Fruit fly (Drosophila melanogaster) whole organism: ENCODE measurements around the gene CG17672.

Experiments used
- CG8478 ChIP-seq: fragments of >200 bp; optimal IDR thresholded peaks from 2 replicates; lab custom pipeline; 2018; ENCODE audit warnings: inconsistent platforms
- Dll ChIP-seq: fragments of >200 bp; optimal IDR thresholded peaks from 2 replicates; lab custom pipeline; 2017
- EcR ChIP-seq, 2 experiments: fragments of >200 bp; optimal IDR thresholded peaks; 2 replicates each; lab custom pipeline; 2017; ENCODE audit warnings: missing biosample characterization in 2 of 2, missing genetic modification characterization in 2 of 2, missing genetic modification reagents in 2 of 2
- pan ChIP-seq: fragments of >200 bp; optimal IDR thresholded peaks from 2 replicates; lab custom pipeline; 2017
- psq ChIP-seq: fragments of >200 bp; optimal IDR thresholded peaks from 2 replicates; lab custom pipeline; 2017

DNA sequence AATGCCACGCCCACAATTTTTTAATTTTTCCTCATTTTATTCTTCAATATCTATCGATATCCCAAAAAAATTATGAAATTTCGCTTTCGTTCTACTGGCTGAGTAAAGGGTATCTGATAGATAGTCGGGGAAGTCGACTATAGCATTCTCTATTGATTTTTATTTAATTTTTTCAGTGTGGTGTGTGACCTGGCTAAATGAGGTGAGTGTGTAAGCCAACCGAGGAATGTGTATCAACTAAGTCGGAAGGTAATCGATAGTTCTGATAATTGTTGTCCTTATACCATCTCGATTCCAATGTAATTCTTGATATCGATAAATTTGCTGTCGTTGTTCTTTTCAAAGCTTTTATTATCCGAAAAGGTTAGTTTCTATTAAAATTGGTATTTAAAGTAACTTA lies 22.3 kb upstream of the CG17672 start, which contains the start of gene CG11263:
- TF ChIP-seq EcR (GFP tag; optimal IDR thresholded peaks at IDR 0.05; lab: Kevin White, UChicago) (no peak), pan (lab: Kevin White, UChicago) (no peak), Dll (lab: Kevin White, UChicago) (no peak), psq (lab: Kevin White, UChicago) (no peak), CG8478 (lab: Kevin White, UChicago) (no peak)
